Fruit fly (Drosophila melanogaster) whole organism, embryonic: ENCODE measurements around the gene CG15043.
A peak's percentile ranks its signal among the peaks of the same experiment; 100 is the strongest.

Experiments
- Abd-B ChIP-seq: fragments of 200-800 bp; sonication (Bioruptor generic); optimal IDR thresholded peaks from 2 replicates; lab custom pipeline; 2018; ENCODE audit warnings: missing biosample characterization, mild to moderate bottlenecking, missing genetic modification characterization, moderate library complexity
- Atf-2 ChIP-seq: fragments of 200-800 bp; sonication (Bioruptor generic); optimal IDR thresholded peaks from 2 replicates; lab custom pipeline; 2016; ENCODE audit warnings: missing biosample characterization, missing genetic modification characterization
- Bdp1 ChIP-seq: fragments of 200-800 bp; sonication (Bioruptor generic); optimal IDR thresholded peaks from 3 replicates; lab custom pipeline; 2016; ENCODE audit warnings: missing biosample characterization, missing genetic modification characterization
- CG10979 ChIP-seq: fragments of 200-800 bp; sonication (Bioruptor generic); optimal IDR thresholded peaks from 2 replicates; lab custom pipeline; 2018; ENCODE audit warnings: missing biosample characterization, mild to moderate bottlenecking, missing genetic modification characterization, moderate library complexity
- CG11504 ChIP-seq: fragments of 200-800 bp; sonication (Bioruptor generic); optimal IDR thresholded peaks from 3 replicates; lab custom pipeline; 2019; ENCODE audit warnings: missing biosample characterization, mild to moderate bottlenecking, missing genetic modification characterization, moderate library complexity
- CG11723 ChIP-seq: fragments of 200-800 bp; sonication (Bioruptor generic); optimal IDR thresholded peaks from 2 replicates; lab custom pipeline; 2017; ENCODE audit warnings: missing biosample characterization, mild to moderate bottlenecking, missing genetic modification characterization
- CG1233 ChIP-seq: fragments of 200-800 bp; sonication (Bioruptor generic); optimal IDR thresholded peaks from 4 replicates; lab custom pipeline; 2018; ENCODE audit warnings: missing biosample characterization, mild to moderate bottlenecking, missing genetic modification characterization
- CG13894 ChIP-seq: fragments of 200-800 bp; sonication (Bioruptor generic); optimal IDR thresholded peaks from 3 replicates; lab custom pipeline; 2018; ENCODE audit warnings: missing biosample characterization, mild to moderate bottlenecking, missing genetic modification characterization, moderate library complexity
- CG14710 ChIP-seq: fragments of 200-800 bp; sonication (Bioruptor generic); optimal IDR thresholded peaks from 3 replicates; lab custom pipeline; 2019; ENCODE audit warnings: missing biosample characterization, mild to moderate bottlenecking, missing genetic modification characterization, moderate library complexity
- CG15514 ChIP-seq: fragments of 200-800 bp; sonication (Bioruptor generic); optimal IDR thresholded peaks from 3 replicates; lab custom pipeline; 2017; ENCODE audit warnings: missing biosample characterization, missing genetic modification characterization, mild to moderate bottlenecking, moderate library complexity, missing genetic modification reagents
- CG15601 ChIP-seq: fragments of 200-800 bp; sonication (Bioruptor generic); optimal IDR thresholded peaks from 3 replicates; lab custom pipeline; 2019; ENCODE audit warnings: missing biosample characterization, mild to moderate bottlenecking, missing genetic modification characterization, moderate library complexity
- CG18262 ChIP-seq: fragments of 200-800 bp; optimal IDR thresholded peaks from 3 replicates; lab custom pipeline; 2019; ENCODE audit warnings: missing biosample characterization, mild to moderate bottlenecking, missing genetic modification characterization, moderate library complexity
- CG2712 ChIP-seq: fragments of 200-800 bp; optimal IDR thresholded peaks from 3 replicates; lab custom pipeline; 2019; ENCODE audit warnings: missing biosample characterization, mild to moderate bottlenecking, missing genetic modification characterization, moderate library complexity
- CG3065 ChIP-seq: fragments of 200-800 bp; sonication (Bioruptor generic); optimal IDR thresholded peaks from 2 replicates; lab custom pipeline; 2016; ENCODE audit warnings: missing biosample characterization, missing genetic modification characterization
- CG3726 ChIP-seq: fragments of 200-800 bp; sonication (Bioruptor generic); IDR thresholded peaks from 3 replicates; pipeline ENCODE4, ENCODE4 v1.3.6; 2022; ENCODE audit warnings: missing biosample characterization, missing genetic modification characterization
- CG4707 ChIP-seq: fragments of 200-800 bp; sonication (Bioruptor generic); optimal IDR thresholded peaks from 2 replicates; lab custom pipeline; 2018; ENCODE audit warnings: missing biosample characterization, mild to moderate bottlenecking, missing genetic modification characterization, moderate library complexity
- CG5180 ChIP-seq: fragments of 200-800 bp; sonication (Bioruptor generic); optimal IDR thresholded peaks from 3 replicates; lab custom pipeline; 2017; ENCODE audit warnings: missing biosample characterization, missing genetic modification characterization, mild to moderate bottlenecking, moderate library complexity, missing genetic modification reagents
- CG5953 ChIP-seq: fragments of 200-800 bp; sonication (Bioruptor generic); IDR thresholded peaks from 2 replicates; pipeline ENCODE4 v1.3.6; 2022; ENCODE audit warnings: missing biosample characterization, missing genetic modification characterization
- CG8089 ChIP-seq: fragments of 200-800 bp; sonication (Bioruptor generic); optimal IDR thresholded peaks from 3 replicates; lab custom pipeline; 2016; ENCODE audit warnings: missing biosample characterization, missing genetic modification characterization
- CG9727 ChIP-seq: fragments of 200-800 bp; sonication (Bioruptor generic); optimal IDR thresholded peaks from 3 replicates; lab custom pipeline; 2017; ENCODE audit warnings: missing biosample characterization, mild to moderate bottlenecking, missing genetic modification characterization
- HHEX ChIP-seq: fragments of 200-800 bp; sonication (Bioruptor generic); optimal IDR thresholded peaks from 3 replicates; lab custom pipeline; 2017; ENCODE audit warnings: missing biosample characterization, mild to moderate bottlenecking, missing genetic modification characterization, missing genetic modification reagents
- HmgZ ChIP-seq: fragments of 200-800 bp; sonication (Bioruptor generic); optimal IDR thresholded peaks from 2 replicates; lab custom pipeline; 2018; ENCODE audit warnings: missing biosample characterization, mild to moderate bottlenecking, missing genetic modification characterization
- Hmx ChIP-seq: fragments of 200-800 bp; sonication (Bioruptor generic); optimal IDR thresholded peaks from 2 replicates; lab custom pipeline; 2016; ENCODE audit warnings: missing biosample characterization, missing genetic modification characterization
- Hr3 ChIP-seq: fragments of 200-800 bp; sonication (Bioruptor generic); optimal IDR thresholded peaks from 3 replicates; lab custom pipeline; 2016; ENCODE audit warnings: missing biosample characterization, missing genetic modification characterization
- NC2α ChIP-seq: fragments of 200-800 bp; sonication (Bioruptor generic); optimal IDR thresholded peaks from 2 replicates; lab custom pipeline; 2016; ENCODE audit warnings: missing biosample characterization, missing genetic modification characterization
- Optix ChIP-seq: fragments of 200-800 bp; sonication (Bioruptor generic); IDR thresholded peaks from 3 replicates; pipeline ENCODE4 v1.3.6; 2022; ENCODE audit warnings: missing biosample characterization, missing genetic modification characterization
- Sry-β ChIP-seq: fragments of 200-800 bp; sonication (Bioruptor generic); optimal IDR thresholded peaks from 2 replicates; lab custom pipeline; 2018; ENCODE audit warnings: missing biosample characterization, mild to moderate bottlenecking, missing genetic modification characterization, moderate library complexity
- Ssrp ChIP-seq: fragments of 200-800 bp; sonication (Bioruptor generic); optimal IDR thresholded peaks from 2 replicates; lab custom pipeline; 2018; ENCODE audit warnings: missing biosample characterization, mild to moderate bottlenecking, missing genetic modification characterization, moderate library complexity
- ab ChIP-seq: fragments of 200-800 bp; sonication (Bioruptor generic); optimal IDR thresholded peaks from 2 replicates; lab custom pipeline; 2016; ENCODE audit warnings: missing biosample characterization, missing genetic modification characterization
- abd-A ChIP-seq: fragments of 200-800 bp; sonication (Bioruptor generic); optimal IDR thresholded peaks from 3 replicates; lab custom pipeline; 2019; ENCODE audit warnings: missing biosample characterization, mild to moderate bottlenecking, missing genetic modification characterization, moderate library complexity
- ac ChIP-seq: fragments of 200-800 bp; sonication (Bioruptor generic); optimal IDR thresholded peaks from 3 replicates; lab custom pipeline; 2017; ENCODE audit warnings: missing biosample characterization, mild to moderate bottlenecking, missing genetic modification characterization
- bab2 ChIP-seq: fragments of 200-800 bp; sonication (Bioruptor generic); optimal IDR thresholded peaks from 2 replicates; lab custom pipeline; 2016; ENCODE audit warnings: missing biosample characterization, missing genetic modification characterization
- bsh ChIP-seq, 2 experiments: fragments of 200-800 bp; sonication (Bioruptor generic); optimal IDR thresholded peaks; 2 replicates each; lab custom pipeline; 2017 to 2018; ENCODE audit warnings: mild to moderate bottlenecking in 2 of 2, missing biosample characterization in 2 of 2, missing genetic modification characterization in 2 of 2, moderate library complexity in 1 of 2
- dpn ChIP-seq, 2 experiments: fragments of 200-800 bp; sonication (Bioruptor generic); optimal IDR thresholded peaks; 3 replicates each; lab custom pipeline; 2016; ENCODE audit warnings: missing biosample characterization in 2 of 2, missing genetic modification characterization in 2 of 2
- eve ChIP-seq, 2 experiments: fragments of >200 bp; optimal IDR thresholded peaks; 2 replicates each; lab custom pipeline; 2017; ENCODE audit warnings: missing biosample characterization in 2 of 2, missing genetic modification characterization in 2 of 2
- fd64A ChIP-seq: fragments of 200-800 bp; sonication (Bioruptor generic); optimal IDR thresholded peaks from 3 replicates; lab custom pipeline; 2018; ENCODE audit warnings: missing biosample characterization, mild to moderate bottlenecking, missing genetic modification characterization
- ftz-f1 ChIP-seq: fragments of 200-800 bp; sonication (Bioruptor generic); optimal IDR thresholded peaks from 2 replicates; lab custom pipeline; 2016; ENCODE audit warnings: missing biosample characterization, missing genetic modification characterization
- gsb-n ChIP-seq: fragments of 200-800 bp; sonication (Bioruptor generic); optimal IDR thresholded peaks from 3 replicates; lab custom pipeline; 2018; ENCODE audit warnings: missing biosample characterization, mild to moderate bottlenecking, missing genetic modification characterization
- jing ChIP-seq: fragments of 200-800 bp; sonication (Bioruptor generic); optimal IDR thresholded peaks from 2 replicates; lab custom pipeline; 2018; ENCODE audit warnings: missing biosample characterization, mild to moderate bottlenecking, missing genetic modification characterization
- jumu ChIP-seq: fragments of 200-800 bp; sonication (Bioruptor generic); optimal IDR thresholded peaks from 3 replicates; lab custom pipeline; 2016; ENCODE audit warnings: missing biosample characterization, missing genetic modification characterization
- lola ChIP-seq, 3 experiments: fragments of >200 bp in 2 of 3; fragments of 200-800 bp in 1 of 3; sonication (Bioruptor generic) in 1 of 3; optimal IDR thresholded peaks; 2 replicates each; lab custom pipeline; 2017 to 2019; ENCODE audit warnings: missing biosample characterization in 3 of 3, missing genetic modification characterization in 3 of 3, mild to moderate bottlenecking in 1 of 3, moderate library complexity in 1 of 3
- lov ChIP-seq, 2 experiments: fragments of 200-800 bp in 1 of 2; fragments of >200 bp in 1 of 2; sonication (Bioruptor generic) in 1 of 2; IDR thresholded peaks in 1 of 2; optimal IDR thresholded peaks in 1 of 2; 2 replicates in 1 of 2; 3 replicates in 1 of 2; pipeline versions ENCODE4 v1.3.6 to Lab custom; 2017 to 2022; ENCODE audit warnings: missing biosample characterization in 1 of 2, missing genetic modification characterization in 1 of 2
- odd ChIP-seq: fragments of 200-800 bp; sonication (Bioruptor generic); optimal IDR thresholded peaks from 2 replicates; lab custom pipeline; 2017; ENCODE audit warnings: missing biosample characterization, mild to moderate bottlenecking, missing genetic modification characterization
- sc ChIP-seq, 3 experiments: fragments of >200 bp in 2 of 3; fragments of 200-800 bp in 1 of 3; sonication (Bioruptor generic) in 1 of 3; optimal IDR thresholded peaks; 2 replicates in 2 of 3; 3 replicates in 1 of 3; lab custom pipeline; 2017; ENCODE audit warnings: mild to moderate bottlenecking in 1 of 3, missing biosample characterization in 1 of 3, missing genetic modification characterization in 1 of 3, missing genetic modification reagents in 1 of 3
- sens-2 ChIP-seq: fragments of 200-800 bp; sonication (Bioruptor generic); IDR thresholded peaks from 2 replicates; pipeline ENCODE4 v1.3.6; 2022; ENCODE audit warnings: missing biosample characterization, missing genetic modification characterization
- tll ChIP-seq, 2 experiments: fragments of 200-800 bp in 1 of 2; fragments of >200 bp in 1 of 2; sonication (Bioruptor generic) in 1 of 2; optimal IDR thresholded peaks; 2 replicates each; lab custom pipeline; 2017 to 2019; ENCODE audit warnings: missing biosample characterization in 2 of 2, missing genetic modification characterization in 2 of 2, mild to moderate bottlenecking in 1 of 2, moderate library complexity in 1 of 2
- unpg ChIP-seq: fragments of 200-800 bp; sonication (Bioruptor generic); optimal IDR thresholded peaks from 3 replicates; lab custom pipeline; 2018; ENCODE audit warnings: missing biosample characterization, mild to moderate bottlenecking, missing genetic modification characterization, moderate library complexity
- zf30C ChIP-seq: fragments of 200-800 bp; sonication (Bioruptor generic); optimal IDR thresholded peaks from 3 replicates; lab custom pipeline; 2018; ENCODE audit warnings: missing biosample characterization, mild to moderate bottlenecking, missing genetic modification characterization

The CG15043 gene

dm6 chrX:18523146-18523812 lies 29.3 kb upstream of the CG15043 start (continued):
- TF ChIP-seq NC2α (GFP tag; lab: Kevin White, UChicago) (no peak), eve (GFP tag; optimal IDR thresholded peaks at IDR 0.05; lab: Kevin White, UChicago) (no peak), CG11723 (GFP tag; lab: Kevin White, UChicago) (no peak), jing (no peak), fd64A (GFP tag; lab: Kevin White, UChicago) (no peak), HHEX (no peak), lov (optimal IDR thresholded peaks at IDR 0.05; lab: Kevin White, UChicago) (no peak), lov (GFP tag; IDR thresholded peaks at IDR 0.05; lab: Robert Waterston, UW) (no peak), ab (GFP tag; lab: Kevin White, UChicago) (no peak), tll (GFP tag; optimal IDR thresholded peaks at IDR 0.05; lab: Kevin White, UChicago) (no peak), CG4707 (no peak), CG1233 (GFP tag; lab: Kevin White, UChicago) (no peak), abd-A (tag; lab: Kevin White, UChicago) (no peak), Abd-B (GFP tag; lab: Kevin White, UChicago) (no peak), CG3726 (no peak), zf30C (GFP tag; lab: Kevin White, UChicago) (no peak), dpn (GFP tag; optimal IDR thresholded peaks at IDR 0.05; lab: Kevin White, UChicago) (no peak), lola (GFP tag; optimal IDR thresholded peaks at IDR 0.05; lab: Kevin White, UChicago) (peak in 1 of 3 experiments; percentile 68), CG11504 (tag; lab: Kevin White, UChicago) (peak; percentile 43), odd (GFP tag; lab: Kevin White, UChicago) (no peak), gsb-n (tag; lab: Kevin White, UChicago) (no peak), sens-2 (GFP tag; lab: Robert Waterston, UW) (no peak), bsh (GFP tag; optimal IDR thresholded peaks at IDR 0.05; lab: Kevin White, UChicago) (peak in 1 of 2 experiments; percentile 19), Hmx (no peak), Optix (GFP tag; lab: Robert Waterston, UW) (no peak), CG10979 (tag; lab: Kevin White, UChicago) (peak; percentile 5), Bdp1 (no peak), CG15514 (no peak), CG3065 (no peak), Ssrp (tag; lab: Kevin White, UChicago) (peak; percentile 20), ac (no peak), CG5953 (GFP tag; lab: Robert Waterston, UW) (no peak), CG5180 (GFP tag; lab: Kevin White, UChicago) (no peak), ftz-f1 (GFP tag; lab: Kevin White, UChicago) (no peak), HmgZ (no peak), bab2 (GFP tag; lab: Kevin White, UChicago) (no peak), CG14710 (tag; lab: Kevin White, UChicago) (peak; percentile 11), Atf-2 (GFP tag; lab: Kevin White, UChicago) (no peak), CG15601 (tag; lab: Kevin White, UChicago) (no peak), CG8089 (no peak), CG13894 (tag; lab: Kevin White, UChicago) (no peak), sc (optimal IDR thresholded peaks at IDR 0.05; lab: Kevin White, UChicago) (no peak), sc (GFP tag; optimal IDR thresholded peaks at IDR 0.05; lab: Kevin White, UChicago) (no peak), CG18262 (tag; lab: Kevin White, UChicago) (peak; percentile 71), Sry-β (GFP tag; lab: Kevin White, UChicago) (no peak), CG2712 (peak; percentile 42), unpg (GFP tag; lab: Kevin White, UChicago) (no peak), CG9727 (GFP tag; lab: Kevin White, UChicago) (peak; percentile 53), jumu (GFP tag; lab: Kevin White, UChicago) (no peak), Hr3 (GFP tag; lab: Kevin White, UChicago) (peak; percentile 2)
